Fruit fly (Drosophila melanogaster) whole organism, wandering third instar larva: Measurements from ENCODE around the gene CG9928.
A peak's percentile ranks its signal among the peaks of the same experiment; 100 is the strongest.

Experiments
- Abd-B ChIP-seq: fragments of >200 bp; optimal IDR thresholded peaks from 2 replicates; lab custom pipeline; 2017; ENCODE audit warnings: missing biosample characterization, missing genetic modification characterization
- CG9705 ChIP-seq: fragments of 200-800 bp; sonication (Bioruptor generic); optimal IDR thresholded peaks from 2 replicates; lab custom pipeline; 2018; ENCODE audit warnings: missing biosample characterization, mild to moderate bottlenecking, missing genetic modification characterization
- CrebA ChIP-seq: fragments of 200-800 bp; sonication (Bioruptor generic); optimal IDR thresholded peaks from 2 replicates; lab custom pipeline; 2016; ENCODE audit warnings: missing biosample characterization, mild to moderate bottlenecking, missing genetic modification characterization, borderline replicate concordance
- Dfd ChIP-seq: fragments of >200 bp; optimal IDR thresholded peaks from 2 replicates; lab custom pipeline; 2017; ENCODE audit warnings: missing biosample characterization, missing genetic modification characterization
- HLH106 ChIP-seq: fragments of 200-800 bp; optimal IDR thresholded peaks from 3 replicates; lab custom pipeline; 2019; ENCODE audit warnings: missing biosample characterization, mild to moderate bottlenecking, missing genetic modification characterization, moderate library complexity
- Hnf4 ChIP-seq: fragments of 200-800 bp; sonication (Bioruptor generic); optimal IDR thresholded peaks from 2 replicates; lab custom pipeline; 2016; ENCODE audit warnings: missing biosample characterization, mild to moderate bottlenecking, missing genetic modification characterization
- Hr78 ChIP-seq: fragments of >200 bp; optimal IDR thresholded peaks from 2 replicates; lab custom pipeline; 2017; ENCODE audit warnings: missing biosample characterization, missing genetic modification characterization
- Hr83 ChIP-seq: fragments of 200-300 bp; sonication (Bioruptor generic); optimal IDR thresholded peaks from 2 replicates; lab custom pipeline; 2016; ENCODE audit warnings: missing biosample characterization, mild to moderate bottlenecking, missing genetic modification characterization, moderate library complexity; ENCODE audit not compliant: poor library complexity, severe bottlenecking
- Jra ChIP-seq: sonication (Bioruptor generic); optimal IDR thresholded peaks from 2 replicates; lab custom pipeline; 2016; ENCODE audit warnings: missing biosample characterization, missing genetic modification characterization
- Mio ChIP-seq: sonication (Bioruptor generic); optimal IDR thresholded peaks from 2 replicates; lab custom pipeline; 2016; ENCODE audit warnings: missing biosample characterization, missing genetic modification characterization
- Myc ChIP-seq: fragments of >200 bp; optimal IDR thresholded peaks from 2 replicates; lab custom pipeline; 2017
- N ChIP-seq: fragments of >200 bp; optimal IDR thresholded peaks from 2 replicates; lab custom pipeline; 2018; ENCODE audit warnings: missing biosample characterization, missing external identifiers, missing genetic modification characterization
- OdsH ChIP-seq: fragments of 200-800 bp; sonication (Bioruptor generic); optimal IDR thresholded peaks from 2 replicates; lab custom pipeline; 2016; ENCODE audit warnings: missing biosample characterization, mild to moderate bottlenecking, missing genetic modification characterization
- Vsx2 ChIP-seq: fragments of 200-300, 225-300 bp; sonication (Bioruptor generic); optimal IDR thresholded peaks from 2 replicates; lab custom pipeline; 2018; ENCODE audit warnings: missing biosample characterization, missing genetic modification characterization; ENCODE audit not compliant: partially characterized antibody
- br ChIP-seq: fragments of 200-800 bp; sonication (Bioruptor generic); optimal IDR thresholded peaks from 2 replicates; lab custom pipeline; 2016; ENCODE audit warnings: missing biosample characterization, missing genetic modification characterization
- brk ChIP-seq: fragments of 200-800 bp; sonication (Bioruptor generic); optimal IDR thresholded peaks from 2 replicates; lab custom pipeline; 2016; ENCODE audit warnings: missing biosample characterization, mild to moderate bottlenecking, missing genetic modification characterization
- dl ChIP-seq, 2 experiments: fragments of 175-275, 200-275 bp in 1 of 2; fragments of 200-275 bp in 1 of 2; sonication (Bioruptor generic); optimal IDR thresholded peaks; lab custom pipeline; 2018; ENCODE audit warnings: mild to moderate bottlenecking in 2 of 2, missing biosample characterization in 2 of 2, missing genetic modification characterization in 2 of 2, moderate library complexity in 2 of 2; ENCODE audit not compliant: partially characterized antibody in 2 of 2, insufficient read depth in 1 of 2
- dmrt93B ChIP-seq: fragments of 200-800 bp; sonication (Bioruptor generic); optimal IDR thresholded peaks from 2 replicates; lab custom pipeline; 2018; ENCODE audit warnings: missing biosample characterization, mild to moderate bottlenecking, missing genetic modification characterization
- dsf ChIP-seq: sonication (Bioruptor generic); optimal IDR thresholded peaks from 2 replicates; lab custom pipeline; 2016; ENCODE audit warnings: missing biosample characterization, missing genetic modification characterization, borderline replicate concordance
- ey ChIP-seq: fragments of 200-800 bp; sonication (Bioruptor generic); optimal IDR thresholded peaks from 2 replicates; lab custom pipeline; 2016; ENCODE audit warnings: missing biosample characterization, missing genetic modification characterization
- foxo ChIP-seq, 2 experiments: fragments of 200-800 bp; sonication (Bioruptor generic); optimal IDR thresholded peaks; 2 replicates in 1 of 2; 3 replicates in 1 of 2; lab custom pipeline; 2016 to 2017; ENCODE audit warnings: missing biosample characterization in 2 of 2, missing genetic modification characterization in 2 of 2
- h ChIP-seq: fragments of 200-800 bp; sonication (Bioruptor generic); optimal IDR thresholded peaks from 3 replicates; lab custom pipeline; 2016; ENCODE audit warnings: missing biosample characterization, mild to moderate bottlenecking, missing genetic modification characterization
- jim ChIP-seq: fragments of 175-275, 200-325 bp; sonication (Bioruptor generic); optimal IDR thresholded peaks from 2 replicates; lab custom pipeline; 2016; ENCODE audit warnings: missing biosample characterization, mild to moderate bottlenecking, missing genetic modification characterization
- lola ChIP-seq: fragments of >200 bp; optimal IDR thresholded peaks from 2 replicates; lab custom pipeline; 2017; ENCODE audit warnings: missing biosample characterization, missing genetic modification characterization
- pan ChIP-seq: fragments of >200 bp; optimal IDR thresholded peaks from 2 replicates; lab custom pipeline; 2017
- psq ChIP-seq: fragments of 200-800 bp; sonication (Bioruptor generic); optimal IDR thresholded peaks from 3 replicates; lab custom pipeline; 2017; ENCODE audit warnings: missing biosample characterization, mild to moderate bottlenecking, missing genetic modification characterization, moderate library complexity
- rgr ChIP-seq: fragments of 200-800 bp; sonication (Bioruptor generic); optimal IDR thresholded peaks from 3 replicates; lab custom pipeline; 2016; ENCODE audit warnings: missing biosample characterization, mild to moderate bottlenecking, missing genetic modification characterization
- sv ChIP-seq: fragments of 200-800 bp; sonication (Bioruptor generic); optimal IDR thresholded peaks from 3 replicates; lab custom pipeline; 2016; ENCODE audit warnings: missing biosample characterization, missing genetic modification characterization
- tai ChIP-seq: sonication (Bioruptor generic); optimal IDR thresholded peaks from 2 replicates; lab custom pipeline; 2016; ENCODE audit warnings: missing biosample characterization, missing genetic modification characterization
- usp ChIP-seq: fragments of >200 bp; optimal IDR thresholded peaks from 2 replicates; lab custom pipeline; 2017; ENCODE audit warnings: missing biosample characterization, missing genetic modification characterization
- woc ChIP-seq: sonication (Bioruptor generic); optimal IDR thresholded peaks from 2 replicates; lab custom pipeline; 2016; ENCODE audit warnings: missing biosample characterization, mild to moderate bottlenecking, missing genetic modification characterization

Gene CG9928

DNA sequence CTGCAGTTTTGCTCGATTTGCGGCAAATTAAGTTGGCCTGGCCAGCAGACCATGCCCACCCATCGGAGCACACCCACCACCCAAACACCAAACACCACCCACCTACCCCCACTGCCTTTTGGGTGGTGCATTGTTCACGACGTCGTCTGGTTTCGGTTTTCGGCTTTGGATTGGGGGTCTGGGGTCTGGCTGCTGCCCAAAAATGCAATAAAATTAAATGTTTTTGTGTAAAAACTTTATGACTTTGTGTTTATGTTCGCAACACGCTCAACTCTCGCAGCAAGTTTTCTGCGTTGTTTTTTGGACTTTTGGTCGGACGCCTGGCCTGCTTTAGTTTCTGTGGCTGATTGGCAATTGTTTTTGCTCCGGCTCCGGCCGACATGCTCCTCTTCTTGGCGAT is 26.0 kb downstream of the CG9928 start:
- no peak for TF ChIP-seq Hnf4 (GFP tag; lab: Kevin White, UChicago)
- no peak for TF ChIP-seq usp (GFP tag; lab: Kevin White, UChicago)
- no peak for TF ChIP-seq woc
- no peak for TF ChIP-seq OdsH (GFP tag; lab: Kevin White, UChicago)
- TF ChIP-seq Dfd (GFP tag; lab: Kevin White, UChicago): no peak
- no peak for TF ChIP-seq Myc (lab: Kevin White, UChicago)
- no peak for TF ChIP-seq dl (GFP tag; optimal IDR thresholded peaks at IDR 0.05; lab: Kevin White, UChicago; ENCODE audit: insufficient read depth in 1 of 2, partially characterized antibody in 2 of 2)
- TF ChIP-seq lola: no peak
- no peak for TF ChIP-seq Jra (GFP tag; lab: Kevin White, UChicago)
- no peak for TF ChIP-seq pan (lab: Kevin White, UChicago)
- TF ChIP-seq jim (GFP tag; lab: Kevin White, UChicago): no peak
- TF ChIP-seq tai (GFP tag; lab: Kevin White, UChicago): no peak
- no peak for TF ChIP-seq rgr (GFP tag; lab: Kevin White, UChicago)
- no peak for TF ChIP-seq Vsx2

DNA sequence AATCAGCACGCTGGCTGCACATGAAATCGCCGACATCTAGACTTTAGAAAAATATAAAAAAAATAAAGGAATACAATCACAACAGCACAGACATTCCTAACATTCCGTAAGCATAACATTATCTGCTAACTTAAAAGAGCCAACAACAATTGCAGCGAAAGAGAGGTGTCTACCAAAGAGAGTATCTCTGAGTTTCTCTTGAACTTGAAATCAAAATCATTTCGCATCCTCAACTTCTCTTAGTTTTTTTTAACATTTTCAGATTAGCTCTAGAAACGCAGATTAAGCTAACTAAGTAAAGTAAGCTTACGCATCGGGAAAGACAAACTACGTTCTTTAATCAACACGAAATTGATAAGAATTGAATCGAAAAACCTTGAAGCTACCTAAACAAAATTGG is 29.1 kb downstream of the CG9928 start:
- TF ChIP-seq woc: no peak
- TF ChIP-seq Hr83: no peak
- TF ChIP-seq pan (lab: Kevin White, UChicago): no peak
- TF ChIP-seq Vsx2: no peak
- TF ChIP-seq Jra (GFP tag; lab: Kevin White, UChicago): no peak
- no peak for TF ChIP-seq Myc (lab: Kevin White, UChicago)
- TF ChIP-seq HLH106 (tag; lab: Kevin White, UChicago): no peak
- TF ChIP-seq Mio (GFP tag; lab: Kevin White, UChicago): no peak
- TF ChIP-seq brk (GFP tag; lab: Kevin White, UChicago): no peak
- TF ChIP-seq dsf (GFP tag; lab: Kevin White, UChicago): no peak
- TF ChIP-seq Hr78 (GFP tag; lab: Kevin White, UChicago): no peak
- no peak for TF ChIP-seq sv (GFP tag; lab: Kevin White, UChicago)

DNA sequence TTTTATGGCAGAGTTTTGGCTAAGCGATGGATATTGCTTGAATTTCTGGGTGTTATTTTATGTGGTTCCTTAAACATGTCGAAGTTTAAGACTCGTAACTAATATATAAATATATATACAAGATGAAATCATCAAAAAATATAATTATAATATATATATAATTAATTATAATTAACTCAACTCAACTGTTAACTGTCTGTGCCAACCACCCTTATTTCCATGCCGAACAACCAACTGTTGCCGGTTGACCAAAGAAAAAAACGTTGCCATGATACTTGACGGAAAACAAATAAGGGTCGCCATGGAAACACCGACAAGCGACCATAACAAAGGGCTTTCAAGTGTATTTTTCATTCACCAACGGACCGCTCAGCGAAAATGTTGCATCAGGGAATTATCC is 36.2 kb downstream of the CG9928 start, which contains the start of gene Ttc30:
Gene Ttc30 (plus strand): TSS at position 301 of the 400 bp plus-strand sequence.
- TF ChIP-seq usp (GFP tag; lab: Kevin White, UChicago): no peak
- TF ChIP-seq Mio (GFP tag; lab: Kevin White, UChicago): no peak
- no peak for TF ChIP-seq CrebA (GFP tag; lab: Kevin White, UChicago)
- no peak for TF ChIP-seq dsf (GFP tag; lab: Kevin White, UChicago)
- TF ChIP-seq OdsH (GFP tag; lab: Kevin White, UChicago): no peak
- no peak for TF ChIP-seq N (GFP tag; lab: Kevin White, UChicago)
- TF ChIP-seq Abd-B (GFP tag; lab: Kevin White, UChicago): no peak
- no peak for TF ChIP-seq psq (GFP tag; lab: Kevin White, UChicago)
- TF ChIP-seq foxo (GFP tag; optimal IDR thresholded peaks at IDR 0.05; lab: Kevin White, UChicago): no peak
- TF ChIP-seq br (GFP tag; lab: Kevin White, UChicago): no peak
- no peak for TF ChIP-seq ey (GFP tag; lab: Kevin White, UChicago)
- no peak for TF ChIP-seq tai (GFP tag; lab: Kevin White, UChicago)
- TF ChIP-seq rgr (GFP tag; lab: Kevin White, UChicago): no peak

DNA sequence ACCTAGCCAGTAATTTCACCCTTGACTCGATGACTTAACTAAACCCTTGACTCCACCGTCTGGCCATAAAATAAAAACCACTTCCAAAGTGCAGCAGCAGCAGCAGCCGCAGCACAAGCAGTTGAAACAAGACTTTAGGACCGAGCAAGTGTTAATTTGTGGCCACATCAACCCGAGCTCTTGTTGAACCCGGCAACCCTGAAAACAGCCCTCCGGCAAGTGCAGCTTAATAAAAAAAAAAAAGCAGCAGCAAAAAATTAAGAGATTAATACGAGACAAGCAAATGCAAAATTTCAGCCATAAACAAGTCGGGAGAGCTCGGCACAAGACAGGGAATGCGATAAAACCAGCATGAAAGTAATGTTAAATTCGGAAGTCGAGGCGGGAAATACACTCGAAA is 37.9 kb downstream of the CG9928 start:
- TF ChIP-seq Myc (lab: Kevin White, UChicago) (no peak), ey (GFP tag; lab: Kevin White, UChicago) (no peak), Abd-B (GFP tag; lab: Kevin White, UChicago) (no peak), CG9705 (no peak), dl (GFP tag; optimal IDR thresholded peaks at IDR 0.05; lab: Kevin White, UChicago; ENCODE audit: insufficient read depth in 1 of 2, partially characterized antibody in 2 of 2) (no peak), br (GFP tag; lab: Kevin White, UChicago) (no peak), usp (GFP tag; lab: Kevin White, UChicago) (no peak), dmrt93B (GFP tag; lab: Kevin White, UChicago) (no peak)
- TF ChIP-seq, all 38 proteins: peak for 0

DNA sequence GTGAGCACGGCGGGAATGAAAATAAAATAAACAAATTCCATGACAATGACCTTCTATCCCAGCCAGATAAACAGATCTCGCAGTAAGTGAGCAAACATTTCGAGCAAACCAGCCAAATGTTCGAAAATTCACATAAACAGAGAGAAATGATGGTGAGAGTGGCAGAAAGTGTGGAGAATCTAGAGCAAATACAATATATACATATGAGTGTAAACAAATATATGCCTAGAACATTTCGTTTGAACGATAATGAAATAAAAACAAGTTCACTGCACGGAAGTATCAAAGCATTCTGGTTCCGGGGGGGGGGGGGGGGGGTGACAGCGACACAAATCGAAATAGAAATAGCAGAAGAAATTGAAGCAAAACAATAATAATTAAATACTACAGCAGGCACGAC is 41.2 kb downstream of the CG9928 start:
- TF ChIP-seq h (GFP tag; lab: Kevin White, UChicago): peak; percentile 2
- no peak for TF ChIP-seq jim (GFP tag; lab: Kevin White, UChicago)
- peak; percentile 31 for TF ChIP-seq tai (GFP tag; lab: Kevin White, UChicago)
- TF ChIP-seq, all 38 proteins: peak for 2
